Worm (Caenorhabditis elegans) whole organism, L2 larva: Measurements from ENCODE around the gene rcat-1.
A peak's percentile ranks its signal among the peaks of the same experiment; 100 is the strongest.

ENCODE experiments used
- C34F6.9 ChIP-seq: fragments of 150-350 bp; optimal IDR thresholded peaks from 2 replicates; lab custom pipeline; 2014; ENCODE audit warnings: missing biosample characterization, missing genetic modification characterization
- F13H6.1 ChIP-seq: sonication (generic microtip); optimal IDR thresholded peaks from 2 replicates; lab custom pipeline; 2016; ENCODE audit warnings: missing genetic modification characterization, missing compliant biosample characterization
- R02D3.7 ChIP-seq: fragments of 150-350 bp; optimal IDR thresholded peaks from 2 replicates; lab custom pipeline; 2014; ENCODE audit warnings: missing biosample characterization, missing genetic modification characterization
- Y55F3AM.14 ChIP-seq: fragments of 200-800 bp; sonication (Bioruptor generic); optimal IDR thresholded peaks from 2 replicates; lab custom pipeline; 2018; ENCODE audit warnings: mild to moderate bottlenecking, missing genetic modification characterization, missing compliant biosample characterization
- aly-2 ChIP-seq: fragments of 150-350 bp; optimal IDR thresholded peaks from 2 replicates; lab custom pipeline; 2014; ENCODE audit warnings: missing biosample characterization, missing genetic modification characterization
- ceh-16 ChIP-seq: fragments of 150-350 bp; optimal IDR thresholded peaks from 2 replicates; lab custom pipeline; 2014; ENCODE audit warnings: missing biosample characterization, missing genetic modification characterization
- ceh-82 ChIP-seq: fragments of 150-350 bp; optimal IDR thresholded peaks from 2 replicates; lab custom pipeline; 2014; ENCODE audit warnings: missing biosample characterization, missing genetic modification characterization
- crh-2 ChIP-seq: sonication (generic microtip); optimal IDR thresholded peaks from 2 replicates; lab custom pipeline; 2017; ENCODE audit warnings: missing biosample characterization, missing genetic modification characterization
- dmd-4 ChIP-seq: sonication (generic microtip); optimal IDR thresholded peaks from 2 replicates; lab custom pipeline; 2017; ENCODE audit warnings: missing biosample characterization, missing genetic modification characterization
- egl-27 ChIP-seq: sonication (generic microtip); optimal IDR thresholded peaks from 3 replicates; lab custom pipeline; 2017; ENCODE audit warnings: missing biosample characterization, missing genetic modification reagents, missing genetic modification characterization
- elt-3 ChIP-seq: sonication (generic microtip); optimal IDR thresholded peaks from 2 replicates; lab custom pipeline; 2017; ENCODE audit warnings: missing biosample characterization, missing genetic modification characterization
- fos-1 ChIP-seq: fragments of 150-350 bp; optimal IDR thresholded peaks from 2 replicates; lab custom pipeline; 2014; ENCODE audit warnings: missing biosample characterization, missing genetic modification characterization
- gmeb-1 ChIP-seq: fragments of 150-350 bp; optimal IDR thresholded peaks from 2 replicates; lab custom pipeline; 2014; ENCODE audit warnings: missing biosample characterization, missing genetic modification characterization
- lin-11 ChIP-seq: fragments of 150-350 bp; sonication (generic microtip); optimal IDR thresholded peaks from 2 replicates; lab custom pipeline; 2014; ENCODE audit warnings: missing biosample characterization, missing genetic modification characterization, inconsistent platforms, mixed read lengths
- lin-13 ChIP-seq: fragments of 150-350 bp; optimal IDR thresholded peaks from 2 replicates; lab custom pipeline; 2014; ENCODE audit warnings: missing biosample characterization, missing genetic modification reagents, missing genetic modification characterization
- lin-39 ChIP-seq: fragments of 150-350 bp; optimal IDR thresholded peaks from 2 replicates; lab custom pipeline; 2014; ENCODE audit warnings: missing biosample characterization, missing genetic modification reagents, missing genetic modification characterization
- lsy-2 ChIP-seq, 2 experiments: fragments of 150-350 bp in 1 of 2; sonication (generic microtip) in 1 of 2; optimal IDR thresholded peaks; 2 replicates each; lab custom pipeline; 2014 to 2017; ENCODE audit warnings: missing biosample characterization in 2 of 2, missing genetic modification characterization in 2 of 2
- mab-5 ChIP-seq: fragments of 150-350 bp; optimal IDR thresholded peaks from 2 replicates; lab custom pipeline; 2014; ENCODE audit warnings: missing biosample characterization, missing genetic modification characterization
- mbf-1 ChIP-seq: sonication (generic microtip); optimal IDR thresholded peaks from 2 replicates; lab custom pipeline; 2017; ENCODE audit warnings: missing biosample characterization, missing genetic modification characterization
- mdl-1 ChIP-seq, 2 experiments: fragments of 150-350 bp in 1 of 2; sonication (generic microtip) in 1 of 2; optimal IDR thresholded peaks; 2 replicates each; lab custom pipeline; 2017; ENCODE audit warnings: missing biosample characterization in 2 of 2, missing genetic modification characterization in 2 of 2
- nhr-11 ChIP-seq: fragments of 150-350 bp; optimal IDR thresholded peaks from 2 replicates; lab custom pipeline; 2014; ENCODE audit warnings: missing biosample characterization, missing genetic modification characterization
- nhr-12 ChIP-seq: fragments of 150-350 bp; optimal IDR thresholded peaks from 2 replicates; lab custom pipeline; 2014; ENCODE audit warnings: missing biosample characterization, missing genetic modification characterization
- nhr-129 ChIP-seq: fragments of 150-350 bp; optimal IDR thresholded peaks from 2 replicates; lab custom pipeline; 2014; ENCODE audit warnings: missing biosample characterization, missing genetic modification characterization
- nhr-21 ChIP-seq: fragments of 150-350 bp; optimal IDR thresholded peaks from 2 replicates; lab custom pipeline; 2014; ENCODE audit warnings: missing biosample characterization, missing genetic modification characterization
- nhr-23 ChIP-seq: fragments of 150-350 bp; optimal IDR thresholded peaks from 2 replicates; lab custom pipeline; 2014; ENCODE audit warnings: missing biosample characterization, missing genetic modification reagents, missing genetic modification characterization
- nhr-237 ChIP-seq: fragments of 150-350 bp; optimal IDR thresholded peaks from 2 replicates; lab custom pipeline; 2014; ENCODE audit warnings: missing biosample characterization, missing genetic modification characterization
- nhr-25 ChIP-seq: fragments of 150-350 bp; sonication (generic microtip); optimal IDR thresholded peaks from 3 replicates; lab custom pipeline; 2014; ENCODE audit warnings: missing biosample characterization, missing genetic modification characterization
- nhr-6 ChIP-seq: fragments of 150-350 bp; optimal IDR thresholded peaks from 2 replicates; lab custom pipeline; 2014; ENCODE audit warnings: missing biosample characterization, missing genetic modification characterization
- nhr-77 ChIP-seq: fragments of 150-350 bp; optimal IDR thresholded peaks from 2 replicates; lab custom pipeline; 2014; ENCODE audit warnings: missing biosample characterization, missing genetic modification characterization
- peb-1 ChIP-seq: fragments of 150-350 bp; optimal IDR thresholded peaks from 2 replicates; lab custom pipeline; 2014; ENCODE audit warnings: missing biosample characterization, missing genetic modification characterization
- sem-4 ChIP-seq: fragments of 150-350 bp; optimal IDR thresholded peaks from 2 replicates; lab custom pipeline; 2014; ENCODE audit warnings: missing biosample characterization, missing genetic modification reagents, missing genetic modification characterization
- sma-3 ChIP-seq: sonication (generic microtip); optimal IDR thresholded peaks from 2 replicates; lab custom pipeline; 2016; ENCODE audit warnings: missing genetic modification reagents, missing genetic modification characterization, missing compliant biosample characterization
- sma-9 ChIP-seq, 2 experiments: fragments of 150-350 bp in 1 of 2; sonication (generic microtip) in 1 of 2; optimal IDR thresholded peaks; 2 replicates each; lab custom pipeline; 2014 to 2016; ENCODE audit warnings: missing genetic modification characterization in 2 of 2, mild to moderate bottlenecking in 1 of 2, missing biosample characterization in 1 of 2, missing compliant biosample characterization in 1 of 2, missing genetic modification reagents in 1 of 2, moderate library complexity in 1 of 2
- unc-55 ChIP-seq: fragments of 150-350 bp; sonication (generic microtip); optimal IDR thresholded peaks from 3 replicates; lab custom pipeline; 2014; ENCODE audit warnings: missing biosample characterization, missing genetic modification reagents, missing genetic modification characterization
- unc-62 ChIP-seq: fragments of 150-350 bp; optimal IDR thresholded peaks from 2 replicates; lab custom pipeline; 2014; ENCODE audit warnings: missing biosample characterization, missing genetic modification reagents, missing genetic modification characterization
- ztf-1 ChIP-seq: fragments of 200-800 bp; sonication (Bioruptor generic); conservative IDR thresholded peaks from 2 replicates; pipeline ENCODE4 v1.3.6; 2022; ENCODE audit warnings: missing genetic modification characterization, missing compliant biosample characterization
- ztf-11 ChIP-seq: sonication (generic microtip); optimal IDR thresholded peaks from 2 replicates; lab custom pipeline; 2017; ENCODE audit warnings: missing biosample characterization, missing genetic modification characterization
- ztf-4 ChIP-seq: fragments of 150-350 bp; optimal IDR thresholded peaks from 2 replicates; lab custom pipeline; 2014; ENCODE audit warnings: missing biosample characterization, missing genetic modification characterization

rcat-1 gene

ce11 chrIV:278284-278683, 23.1 kb upstream of the rcat-1 start:
- TF ChIP-seq nhr-6 (tag; lab: Kevin White, UChicago) = no peak
- no peak for TF ChIP-seq ceh-16 (tag; lab: Kevin White, UChicago)
- no peak for TF ChIP-seq lin-39 (tag; lab: Kevin White, UChicago)
- no peak for TF ChIP-seq unc-55 (GFP tag; lab: Kevin White, UChicago)
- TF ChIP-seq lin-13 (GFP tag; lab: Kevin White, UChicago) = no peak
- TF ChIP-seq F13H6.1 (tag; lab: Kevin White, UChicago) = no peak
- no peak for TF ChIP-seq ztf-11 (tag; lab: Kevin White, UChicago)
- TF ChIP-seq nhr-12 (tag; lab: Kevin White, UChicago) = no peak
- no peak for TF ChIP-seq mdl-1 (tag; optimal IDR thresholded peaks at IDR 0.05; lab: Kevin White, UChicago)
- no peak for TF ChIP-seq egl-27 (tag; lab: Kevin White, UChicago)
- no peak for TF ChIP-seq gmeb-1
- TF ChIP-seq lin-11 (tag; lab: Kevin White, UChicago) = no peak
- no peak for TF ChIP-seq nhr-25 (tag; lab: Kevin White, UChicago)
- TF ChIP-seq ztf-1 (GFP tag; lab: Robert Waterston, UW) = no peak
- no peak for TF ChIP-seq nhr-77 (tag; lab: Kevin White, UChicago)
- no peak for TF ChIP-seq sem-4 (tag; lab: Kevin White, UChicago)

- TF ChIP-seq lsy-2 (tag; optimal IDR thresholded peaks at IDR 0.05; lab: Kevin White, UChicago) (peak in 1 of 2 experiments; percentile 11), sma-9 (GFP tag; optimal IDR thresholded peaks at IDR 0.05; lab: Kevin White, UChicago) (peak; percentile 17), sma-9 (tag; optimal IDR thresholded peaks at IDR 0.05; lab: Kevin White, UChicago) (no peak), nhr-23 (tag; lab: Kevin White, UChicago) (no peak), gmeb-1 (peak; percentile 46)
These were observed 19.9 kb upstream of the rcat-1 start for ce11 chrIV:275146-275545.

- TF ChIP-seq nhr-21 (tag; lab: Kevin White, UChicago) = peak; percentile 37
- TF ChIP-seq sem-4 (tag; lab: Kevin White, UChicago) = no peak
- TF ChIP-seq ztf-4 (tag; lab: Kevin White, UChicago) = no peak
- peak; percentile 31 for TF ChIP-seq nhr-129 (tag; lab: Kevin White, UChicago)
- TF ChIP-seq peb-1 = no peak
- peak; percentile 82 for TF ChIP-seq crh-2 (tag; lab: Kevin White, UChicago)
- no peak for TF ChIP-seq aly-2 (tag; lab: Kevin White, UChicago)
- peak; percentile 71 for TF ChIP-seq gmeb-1
- no peak for TF ChIP-seq ceh-82 (tag; lab: Kevin White, UChicago)
- TF ChIP-seq lin-11 (tag; lab: Kevin White, UChicago) = no peak
- no peak for TF ChIP-seq unc-62 (GFP tag; lab: Kevin White, UChicago)
- TF ChIP-seq R02D3.7 (tag; lab: Kevin White, UChicago) = no peak
- TF ChIP-seq mbf-1 (tag; lab: Kevin White, UChicago) = no peak
- no peak for TF ChIP-seq mdl-1 (tag; optimal IDR thresholded peaks at IDR 0.05; lab: Kevin White, UChicago)
- TF ChIP-seq nhr-237 = no peak
- TF ChIP-seq elt-3 (tag; lab: Kevin White, UChicago) = no peak
- TF ChIP-seq ceh-16 (tag; lab: Kevin White, UChicago) = no peak
- TF ChIP-seq ztf-1 (GFP tag; lab: Robert Waterston, UW) = no peak
- no peak for TF ChIP-seq nhr-6 (tag; lab: Kevin White, UChicago)
- TF ChIP-seq lin-39 (tag; lab: Kevin White, UChicago) = no peak
- TF ChIP-seq mab-5 = no peak
- peak; percentile 82 for TF ChIP-seq sma-3 (GFP tag; lab: Kevin White, UChicago)
- peak; percentile 39 for TF ChIP-seq nhr-25 (tag; lab: Kevin White, UChicago)
- no peak for TF ChIP-seq dmd-4
- peak; percentile 93 for TF ChIP-seq fos-1
- no peak for TF ChIP-seq nhr-11 (tag; lab: Kevin White, UChicago)
- peak; percentile 91 for TF ChIP-seq sma-9 (GFP tag; optimal IDR thresholded peaks at IDR 0.05; lab: Kevin White, UChicago)
- no peak for TF ChIP-seq sma-9 (tag; optimal IDR thresholded peaks at IDR 0.05; lab: Kevin White, UChicago)
- TF ChIP-seq Y55F3AM.14 (GFP tag; lab: Kevin White, UChicago) = no peak
- peak; percentile 51 for TF ChIP-seq F13H6.1 (tag; lab: Kevin White, UChicago)
- peak; percentile 3 for TF ChIP-seq C34F6.9 (tag; lab: Kevin White, UChicago)
These were observed 19.0 kb upstream of the rcat-1 start, which contains the start of gene sma-10 for ce11 chrIV:274185-274584. Gene sma-10 (plus strand): TSS chrIV:274420.
